Worm (Caenorhabditis elegans) whole organism, mixed stage, embryonic: ENCODE data around the gene C06C3.4.

Experiments
- M03D4.4 ChIP-seq: sonication (generic microtip); optimal IDR thresholded peaks from 2 replicates; lab custom pipeline; 2017; ENCODE audit warnings: mild to moderate bottlenecking, missing genetic modification characterization, missing compliant biosample characterization
- blmp-1 ChIP-seq: fragments of 150-350 bp; optimal IDR thresholded peaks from 2 replicates; lab custom pipeline; 2014; ENCODE audit warnings: missing biosample characterization, missing genetic modification characterization
- ceh-39 ChIP-seq: fragments of 150-350 bp; optimal IDR thresholded peaks from 2 replicates; lab custom pipeline; 2014; ENCODE audit warnings: missing biosample characterization, missing genetic modification characterization
- ceh-83 ChIP-seq: fragments of 200-800 bp; sonication (Bioruptor generic); optimal IDR thresholded peaks from 2 replicates; lab custom pipeline; 2018; ENCODE audit warnings: mild to moderate bottlenecking, missing genetic modification characterization, missing compliant biosample characterization
- cnd-1 ChIP-seq: fragments of 200-800 bp; sonication (Bioruptor generic); optimal IDR thresholded peaks from 2 replicates; lab custom pipeline; 2018; ENCODE audit warnings: mild to moderate bottlenecking, missing genetic modification characterization, missing compliant biosample characterization
- drap-1 ChIP-seq: fragments of 200-800 bp; sonication (Bioruptor generic); optimal IDR thresholded peaks from 3 replicates; lab custom pipeline; 2018; ENCODE audit warnings: mild to moderate bottlenecking, missing genetic modification characterization, missing compliant biosample characterization
- elt-1 ChIP-seq: sonication (generic microtip); optimal IDR thresholded peaks from 2 replicates; lab custom pipeline; 2017; ENCODE audit warnings: missing genetic modification characterization, mild to moderate bottlenecking, missing compliant biosample characterization, antibody characterized with exemption, moderate library complexity, borderline replicate concordance; ENCODE audit not compliant: insufficient read depth
- flh-1 ChIP-seq: fragments of 200-800 bp; sonication (Bioruptor generic); optimal IDR thresholded peaks from 2 replicates; lab custom pipeline; 2018; ENCODE audit warnings: mild to moderate bottlenecking, missing genetic modification characterization, moderate library complexity, missing compliant biosample characterization
- ham-2 ChIP-seq: fragments of 200-800 bp; sonication (Bioruptor generic); optimal IDR thresholded peaks from 2 replicates; lab custom pipeline; 2018; ENCODE audit warnings: mild to moderate bottlenecking, missing genetic modification characterization, missing compliant biosample characterization
- hlh-1 ChIP-seq: fragments of 150-350 bp; optimal IDR thresholded peaks from 2 replicates; lab custom pipeline; 2014; ENCODE audit warnings: missing biosample characterization, missing genetic modification reagents, missing genetic modification characterization
- lin-32 ChIP-seq: fragments of 200-800 bp; sonication (Bioruptor generic); optimal IDR thresholded peaks from 2 replicates; lab custom pipeline; 2018; ENCODE audit warnings: mild to moderate bottlenecking, missing genetic modification characterization, missing compliant biosample characterization
- lsy-2 ChIP-seq: fragments of 150-350 bp; optimal IDR thresholded peaks from 2 replicates; lab custom pipeline; 2014; ENCODE audit warnings: missing biosample characterization, missing genetic modification characterization
- nhr-2 ChIP-seq: fragments of 150-350 bp; optimal IDR thresholded peaks from 2 replicates; lab custom pipeline; 2014; ENCODE audit warnings: missing biosample characterization, missing genetic modification characterization
- nhr-237 ChIP-seq: fragments of 150-350 bp; optimal IDR thresholded peaks from 2 replicates; lab custom pipeline; 2014; ENCODE audit warnings: missing biosample characterization, missing genetic modification characterization
- nhr-28 ChIP-seq: fragments of 150-350 bp; optimal IDR thresholded peaks from 2 replicates; lab custom pipeline; 2014; ENCODE audit warnings: missing biosample characterization, missing genetic modification characterization
- nhr-76 ChIP-seq: sonication (generic microtip); optimal IDR thresholded peaks from 2 replicates; lab custom pipeline; 2017; ENCODE audit warnings: missing biosample characterization, missing genetic modification characterization
- pha-4 ChIP-seq: fragments of 150-350 bp; optimal IDR thresholded peaks from 2 replicates; lab custom pipeline; 2018; ENCODE audit warnings: missing biosample characterization, missing genetic modification reagents, missing genetic modification characterization
- sem-2 ChIP-seq: fragments of 200-800 bp; sonication (Bioruptor generic); optimal IDR thresholded peaks from 2 replicates; lab custom pipeline; 2018; ENCODE audit warnings: mild to moderate bottlenecking, missing genetic modification characterization, missing compliant biosample characterization
- snpc-4 ChIP-seq: fragments of 150-350 bp; optimal IDR thresholded peaks from 2 replicates; lab custom pipeline; 2014; ENCODE audit warnings: missing biosample characterization, missing genetic modification characterization
- sptf-1 ChIP-seq: sonication (generic microtip); optimal IDR thresholded peaks from 2 replicates; lab custom pipeline; 2017; ENCODE audit warnings: mild to moderate bottlenecking, missing genetic modification characterization, moderate library complexity, missing compliant biosample characterization
- unc-120 ChIP-seq: sonication (generic microtip); optimal IDR thresholded peaks from 2 replicates; lab custom pipeline; 2017; ENCODE audit warnings: missing genetic modification characterization, missing compliant biosample characterization; ENCODE audit not compliant: poor library complexity, severe bottlenecking
- unc-39 ChIP-seq: fragments of 150-350 bp; optimal IDR thresholded peaks from 2 replicates; lab custom pipeline; 2014; ENCODE audit warnings: missing biosample characterization, missing genetic modification characterization
- unc-62 ChIP-seq: fragments of 150-350 bp; optimal IDR thresholded peaks from 2 replicates; lab custom pipeline; 2014; ENCODE audit warnings: missing biosample characterization, missing genetic modification reagents, missing genetic modification characterization

C06C3.4 gene

ce11 chrII:9418843-9419532 is 45.9 kb downstream of the C06C3.4 start:
- no peak for TF ChIP-seq lsy-2 (tag; lab: Kevin White, UChicago)
- TF ChIP-seq elt-1 (tag; lab: Kevin White, UChicago): no peak
- no peak for TF ChIP-seq sem-2 (GFP tag; lab: Kevin White, UChicago)
- no peak for TF ChIP-seq snpc-4
- no peak for TF ChIP-seq blmp-1 (tag; lab: Kevin White, UChicago)
- no peak for TF ChIP-seq nhr-237 (tag; lab: Kevin White, UChicago)
- TF ChIP-seq ceh-83 (GFP tag; lab: Kevin White, UChicago): no peak
- TF ChIP-seq nhr-76 (tag; lab: Kevin White, UChicago): no peak
- TF ChIP-seq lin-32 (GFP tag; lab: Kevin White, UChicago): no peak
- TF ChIP-seq unc-120 (tag; lab: Kevin White, UChicago): no peak
- TF ChIP-seq nhr-2 (tag; lab: Kevin White, UChicago): no peak
- TF ChIP-seq flh-1 (GFP tag; lab: Kevin White, UChicago): no peak
- no peak for TF ChIP-seq hlh-1
- no peak for TF ChIP-seq unc-39
- no peak for TF ChIP-seq unc-62 (GFP tag; lab: Kevin White, UChicago)
- TF ChIP-seq M03D4.4 (tag; lab: Kevin White, UChicago): no peak

DNA sequence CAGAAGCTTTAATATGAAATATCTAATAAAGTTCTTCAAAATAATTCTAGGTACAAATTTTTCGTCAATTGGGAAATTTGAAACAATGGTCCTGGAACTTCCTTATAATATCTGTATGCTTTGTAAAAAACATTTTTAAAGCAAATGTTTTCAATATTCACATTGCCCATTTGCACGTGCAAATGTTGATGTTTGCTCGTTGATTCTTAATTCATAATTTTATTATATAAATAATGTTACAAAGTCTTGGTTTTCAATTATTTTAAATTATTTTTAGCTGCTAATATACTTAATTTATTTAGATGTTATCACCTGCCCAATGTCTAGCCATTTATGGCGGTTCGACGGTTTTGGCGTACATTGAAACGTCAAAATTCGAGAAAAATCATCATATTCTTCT is 48.9 kb downstream of the C06C3.4 start, which contains the start of gene M176.11:
Gene M176.11 (plus strand): TSS at position 301 of the 400 bp plus-strand sequence.
- no peak for TF ChIP-seq pha-4 (tag; lab: Kevin White, UChicago)
- no peak for TF ChIP-seq drap-1 (GFP tag; lab: Kevin White, UChicago)
- TF ChIP-seq M03D4.4 (tag; lab: Kevin White, UChicago): no peak
- no peak for TF ChIP-seq sptf-1 (tag; lab: Kevin White, UChicago)
- no peak for TF ChIP-seq elt-1 (tag; lab: Kevin White, UChicago)
- TF ChIP-seq ham-2 (GFP tag; lab: Kevin White, UChicago): no peak
- TF ChIP-seq nhr-28 (tag; lab: Kevin White, UChicago): no peak
- no peak for TF ChIP-seq nhr-237 (tag; lab: Kevin White, UChicago)
- no peak for TF ChIP-seq flh-1 (GFP tag; lab: Kevin White, UChicago)
- no peak for TF ChIP-seq cnd-1 (tag; lab: Kevin White, UChicago)
- no peak for TF ChIP-seq ceh-39
